Worm (Caenorhabditis elegans): Measurements from ENCODE around the gene F01E11.18.

The F01E11.18 gene

ce11 chrX:7001933-7002332, 12.5 kb downstream of the F01E11.18 start:
- TF ChIP-seq blmp-1 (tag; optimal IDR thresholded peaks at IDR 0.05) (no peak), drap-1 (GFP tag; optimal IDR thresholded peaks at IDR 0.05) (no peak), unc-62 (GFP tag; optimal IDR thresholded peaks at IDR 0.05) (no peak), sptf-1 (tag; optimal IDR thresholded peaks at IDR 0.05) (no peak), ces-1 (GFP tag; optimal IDR thresholded peaks at IDR 0.05) (peak; percentile 15)

- TF ChIP-seq lin-13 (tag; optimal IDR thresholded peaks at IDR 0.05): no peak
- TF ChIP-seq bed-3 (GFP tag; optimal IDR thresholded peaks at IDR 0.05): no peak
- TF ChIP-seq ham-2 (GFP tag; optimal IDR thresholded peaks at IDR 0.05): no peak
- no peak for TF ChIP-seq cnd-1 (tag; optimal IDR thresholded peaks at IDR 0.05)
- no peak for TF ChIP-seq mls-2 (tag; optimal IDR thresholded peaks at IDR 0.05)
- TF ChIP-seq lsy-2 (tag; optimal IDR thresholded peaks at IDR 0.05): no peak
- TF ChIP-seq mab-5 (tag; optimal IDR thresholded peaks at IDR 0.05): no peak
- no peak for TF ChIP-seq nhr-76 (tag; optimal IDR thresholded peaks at IDR 0.05)
- no peak for TF ChIP-seq unc-62 (GFP tag; optimal IDR thresholded peaks at IDR 0.05)
- no peak for TF ChIP-seq tbx-8 (GFP tag; optimal IDR thresholded peaks at IDR 0.05)
- TF ChIP-seq unc-39 (tag; optimal IDR thresholded peaks at IDR 0.05): no peak
- no peak for TF ChIP-seq ceh-83 (GFP tag; optimal IDR thresholded peaks at IDR 0.05)
- TF ChIP-seq M03D4.4 (tag; optimal IDR thresholded peaks at IDR 0.05): no peak
- TF ChIP-seq snpc-4 (tag; optimal IDR thresholded peaks at IDR 0.05): no peak
- no peak for TF ChIP-seq ztf-11 (tag; optimal IDR thresholded peaks at IDR 0.05)
- TF ChIP-seq mep-1 (tag; optimal IDR thresholded peaks at IDR 0.05): no peak
- no peak for TF ChIP-seq lin-32 (GFP tag; optimal IDR thresholded peaks at IDR 0.05)
- TF ChIP-seq ces-1 (GFP tag; optimal IDR thresholded peaks at IDR 0.05): no peak
These were observed 16.0 kb downstream of the F01E11.18 start, which contains the start of gene tyra-2 for ce11 chrX:7005475-7005874. tyra-2 (minus strand) TSS chrX:7005575.

- TF ChIP-seq nhr-12 (tag; optimal IDR thresholded peaks at IDR 0.05) (no peak), flh-1 (GFP tag; optimal IDR thresholded peaks at IDR 0.05) (no peak), elt-1 (tag; optimal IDR thresholded peaks at IDR 0.05; ENCODE audit: borderline replicate concordance, insufficient read depth) (no peak), ceh-43 (GFP tag; optimal IDR thresholded peaks at IDR 0.05) (no peak), unc-120 (tag; optimal IDR thresholded peaks at IDR 0.05; ENCODE audit: poor library complexity, severe bottlenecking) (no peak), pha-4 (tag; optimal IDR thresholded peaks at IDR 0.05) (no peak)
These were observed 16.5 kb downstream of the F01E11.18 start for ce11 chrX:7005919-7006318.

- TF ChIP-seq ces-1 (GFP tag; optimal IDR thresholded peaks at IDR 0.05): peak; percentile 26
- no peak for TF ChIP-seq flh-1 (GFP tag; optimal IDR thresholded peaks at IDR 0.05)
These were observed 30.3 kb downstream of the F01E11.18 start, which contains the start of gene cah-5 for ce11 chrX:7019733-7020132. cah-5 (plus strand) TSS chrX:7020033.

DNA sequence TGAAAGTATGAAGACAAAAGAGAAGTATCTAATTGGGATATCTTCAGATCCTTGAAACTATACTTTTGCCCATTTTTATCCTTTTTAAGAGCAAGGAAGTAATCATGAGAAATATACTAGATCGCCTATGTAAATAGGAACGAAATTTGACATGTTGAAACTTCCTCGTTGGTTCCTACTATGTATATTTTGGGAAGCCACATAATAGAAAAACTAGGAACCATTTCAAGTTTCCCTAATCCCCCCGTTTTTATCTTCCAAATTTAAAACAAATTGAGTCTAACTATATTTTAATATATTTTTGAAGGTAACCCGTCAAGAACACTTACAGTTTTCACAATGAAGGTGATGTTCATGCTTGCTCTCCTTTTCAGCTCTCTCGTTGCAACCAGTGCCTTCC, 39.4 kb downstream of the F01E11.18 start, which contains the start of gene flp-26:
Gene flp-26 (plus strand): TSS at position 301 of the 400 bp plus-strand sequence.
- TF ChIP-seq ces-1 (GFP tag; optimal IDR thresholded peaks at IDR 0.05) (no peak), tbx-8 (GFP tag; optimal IDR thresholded peaks at IDR 0.05) (no peak)

DNA sequence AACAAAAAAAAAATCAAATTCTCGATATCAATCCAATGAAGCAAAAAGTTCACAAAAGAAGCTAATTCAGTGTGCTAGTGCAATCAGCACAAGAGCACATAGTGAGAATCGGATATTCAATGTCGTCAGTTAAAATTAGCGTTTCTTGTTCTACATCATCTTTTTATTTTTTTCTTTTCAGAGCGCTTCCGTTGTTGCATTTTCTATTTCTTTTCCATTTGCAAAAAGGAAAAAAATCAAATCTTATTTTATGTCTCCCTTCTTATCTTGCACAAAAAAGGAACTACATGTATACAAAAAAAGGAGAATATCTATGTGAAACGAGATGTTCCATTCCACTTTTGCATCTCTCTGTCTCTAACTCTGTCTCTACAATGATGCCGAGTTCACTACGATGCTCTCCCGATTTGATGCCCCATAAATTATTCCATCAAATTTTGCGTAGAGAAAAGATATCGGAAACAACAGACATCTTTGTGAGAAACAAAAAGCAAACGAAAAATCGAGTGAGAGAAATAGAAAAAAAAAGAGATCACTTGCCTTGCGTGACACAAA, 44.4 kb downstream of the F01E11.18 start:
- TF ChIP-seq lin-13 (tag; optimal IDR thresholded peaks at IDR 0.05): no peak
- TF ChIP-seq ces-1 (GFP tag; optimal IDR thresholded peaks at IDR 0.05): peak; percentile 47

DNA sequence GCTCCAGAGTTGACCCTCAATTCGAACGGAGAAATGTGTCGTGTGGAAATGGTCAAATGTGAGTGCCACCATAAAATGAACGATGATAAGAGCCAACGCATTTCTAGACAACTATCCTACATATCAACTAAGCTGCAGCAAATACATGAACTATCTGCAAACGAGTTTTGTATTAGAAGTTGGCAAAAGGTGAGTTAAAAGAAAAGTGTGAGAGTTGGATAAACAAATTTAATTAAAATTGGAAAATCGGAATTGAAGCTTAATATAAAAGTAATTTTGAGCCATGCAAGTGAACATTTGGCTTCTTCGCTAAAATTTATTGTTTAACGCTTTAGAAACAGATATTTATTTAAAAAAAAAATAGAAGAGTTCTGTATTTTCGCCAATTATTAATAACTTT, 46.5 kb downstream of the F01E11.18 start, which contains the start of gene cest-19:
Gene cest-19 (minus strand): TSS at position 101 of the 400 bp plus-strand sequence.
- TF ChIP-seq ztf-11 (tag; optimal IDR thresholded peaks at IDR 0.05): no peak
- no peak for TF ChIP-seq nhr-12 (tag; optimal IDR thresholded peaks at IDR 0.05)
